Fruit fly (Drosophila melanogaster) whole organism, embryonic: ENCODE results near the gene kairos.

ENCODE experiments used
- Hr39 ChIP-seq: fragments of >200 bp; optimal IDR thresholded peaks from 2 replicates; lab custom pipeline; 2017
- aop ChIP-seq: fragments of 200-800 bp; sonication (Bioruptor generic); IDR thresholded peaks from 2 replicates; pipeline ENCODE4 v1.3.6; 2022; ENCODE audit warnings: missing biosample characterization, missing genetic modification characterization
- bsh ChIP-seq, 2 experiments: fragments of 200-800 bp; sonication (Bioruptor generic); optimal IDR thresholded peaks; 2 replicates each; lab custom pipeline; 2017 to 2018; ENCODE audit warnings: mild to moderate bottlenecking in 2 of 2, missing biosample characterization in 2 of 2, missing genetic modification characterization in 2 of 2, moderate library complexity in 1 of 2
- gce ChIP-seq: fragments of 200-800 bp; sonication (Bioruptor generic); IDR thresholded peaks from 3 replicates; pipeline ENCODE4 v1.3.6; 2022; ENCODE audit warnings: missing biosample characterization, missing genetic modification characterization
- nom ChIP-seq: fragments of 200-800 bp; sonication (Bioruptor generic); optimal IDR thresholded peaks from 2 replicates; lab custom pipeline; 2017; ENCODE audit warnings: missing biosample characterization, missing genetic modification characterization, mild to moderate bottlenecking, moderate library complexity, missing genetic modification reagents

Gene kairos

DNA sequence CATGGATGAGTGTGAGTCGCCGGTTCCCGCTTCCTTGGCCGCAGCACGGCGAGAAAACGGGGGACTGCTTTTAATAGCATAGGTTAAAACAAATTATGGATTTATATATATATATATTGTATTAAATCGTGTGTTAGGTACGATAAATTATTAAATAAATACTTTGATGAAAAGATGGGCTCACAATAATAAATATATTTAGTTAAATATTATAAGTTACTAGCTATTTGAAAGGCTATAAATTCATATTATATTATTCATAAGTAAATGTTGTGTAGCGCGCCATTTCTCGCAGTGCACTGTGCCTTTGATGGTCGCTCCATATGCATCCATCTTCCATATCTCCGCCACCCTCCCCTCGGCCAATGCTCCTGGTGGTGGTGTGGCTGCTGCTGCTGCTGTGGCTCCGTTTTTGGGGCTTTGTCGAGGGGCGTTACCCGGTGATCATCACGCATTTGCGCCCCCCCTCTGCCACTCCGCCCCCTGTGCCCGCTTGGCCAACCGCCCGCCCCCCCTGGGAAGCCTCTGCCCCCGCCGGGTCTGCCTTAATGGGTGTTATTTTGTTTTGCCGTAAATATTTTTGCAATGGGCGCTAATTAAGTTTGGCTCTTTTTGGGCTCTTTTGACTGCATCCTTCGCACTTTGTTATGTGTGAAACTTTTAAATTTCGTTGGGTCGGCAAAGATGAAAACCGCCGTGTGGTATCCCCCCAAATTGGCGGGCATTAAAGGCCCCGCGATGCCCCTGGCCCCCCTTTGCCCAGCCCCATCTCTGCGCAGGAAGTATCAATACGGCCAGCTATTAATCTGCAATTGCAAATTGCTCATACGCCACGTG, 82.6 kb downstream of the kairos start:
- TF ChIP-seq bsh (GFP tag; optimal IDR thresholded peaks at IDR 0.05; lab: Kevin White, UChicago), result peak in 1 of 2 experiments; percentile 4
- no peak for TF ChIP-seq aop (GFP tag; lab: Robert Waterston, UW)
- no peak for TF ChIP-seq gce
- peak; percentile 41 for TF ChIP-seq nom
- peak; percentile 13 for TF ChIP-seq Hr39
